Worm (Caenorhabditis elegans) whole organism, late embryonic: ENCODE data around the gene hcf-1.

Experiments
- C08G9.2 ChIP-seq: sonication (generic microtip); optimal IDR thresholded peaks from 2 replicates; lab custom pipeline; 2016; ENCODE audit warnings: mild to moderate bottlenecking, missing genetic modification characterization, moderate library complexity, missing compliant biosample characterization
- C38D4.7 ChIP-seq: fragments of 200-800 bp; sonication (Bioruptor generic); optimal IDR thresholded peaks from 2 replicates; lab custom pipeline; 2018; ENCODE audit warnings: mild to moderate bottlenecking, missing genetic modification characterization, moderate library complexity, missing compliant biosample characterization
- F13H6.1 ChIP-seq: sonication (generic microtip); optimal IDR thresholded peaks from 2 replicates; lab custom pipeline; 2016; ENCODE audit warnings: missing genetic modification characterization, missing compliant biosample characterization
- K02D7.2 ChIP-seq: sonication (generic microtip); optimal IDR thresholded peaks from 2 replicates; lab custom pipeline; 2017; ENCODE audit warnings: mild to moderate bottlenecking, missing genetic modification characterization, missing compliant biosample characterization
- K09A11.1 ChIP-seq: sonication (generic microtip); optimal IDR thresholded peaks from 2 replicates; lab custom pipeline; 2017; ENCODE audit warnings: antibody characterized with exemption, mild to moderate bottlenecking, missing genetic modification characterization, missing compliant biosample characterization; ENCODE audit not compliant: insufficient read depth
- ahr-1 ChIP-seq: sonication (generic microtip); optimal IDR thresholded peaks from 2 replicates; lab custom pipeline; 2016; ENCODE audit warnings: missing genetic modification characterization, missing compliant biosample characterization
- ama-1 ChIP-seq: fragments of 150-350 bp; optimal IDR thresholded peaks from 2 replicates; lab custom pipeline; 2014
- ceh-18 ChIP-seq: sonication (generic microtip); optimal IDR thresholded peaks from 2 replicates; lab custom pipeline; 2016; ENCODE audit warnings: missing genetic modification characterization, missing compliant biosample characterization
- ceh-19 ChIP-seq: fragments of 200-800 bp; sonication (Bioruptor generic); optimal IDR thresholded peaks from 2 replicates; lab custom pipeline; 2018; ENCODE audit warnings: mild to moderate bottlenecking, missing genetic modification characterization, missing compliant biosample characterization
- ceh-2 ChIP-seq: sonication (generic microtip); optimal IDR thresholded peaks from 2 replicates; lab custom pipeline; 2016; ENCODE audit warnings: missing genotype, missing genetic modification characterization, missing compliant biosample characterization
- ceh-24 ChIP-seq: sonication (generic microtip); optimal IDR thresholded peaks from 2 replicates; lab custom pipeline; 2016; ENCODE audit warnings: mild to moderate bottlenecking, missing genetic modification characterization, missing compliant biosample characterization
- ceh-34 ChIP-seq: sonication (generic microtip); optimal IDR thresholded peaks from 2 replicates; lab custom pipeline; 2016; ENCODE audit warnings: mild to moderate bottlenecking, missing genetic modification characterization, missing compliant biosample characterization
- ceh-45 ChIP-seq: fragments of 200-800 bp; sonication (Bioruptor generic); IDR thresholded peaks from 2 replicates; pipeline ENCODE4 v1.3.6; 2022; ENCODE audit warnings: missing genetic modification reagents, missing genetic modification characterization, missing compliant biosample characterization
- che-1 ChIP-seq: sonication (generic microtip); optimal IDR thresholded peaks from 2 replicates; lab custom pipeline; 2016; ENCODE audit warnings: mild to moderate bottlenecking, missing genetic modification characterization, missing compliant biosample characterization
- dmd-4 ChIP-seq: sonication (generic microtip); optimal IDR thresholded peaks from 2 replicates; lab custom pipeline; 2016; ENCODE audit warnings: borderline replicate concordance, missing genetic modification characterization, missing compliant biosample characterization
- dve-1 ChIP-seq: sonication (generic microtip); optimal IDR thresholded peaks from 2 replicates; lab custom pipeline; 2017; ENCODE audit warnings: antibody characterized with exemption, mild to moderate bottlenecking, missing genetic modification characterization, missing compliant biosample characterization
- elt-2 ChIP-seq: sonication (generic microtip); optimal IDR thresholded peaks from 2 replicates; lab custom pipeline; 2016; ENCODE audit warnings: missing genetic modification reagents, missing genetic modification characterization, missing compliant biosample characterization
- fax-1 ChIP-seq: sonication (generic microtip); optimal IDR thresholded peaks from 2 replicates; lab custom pipeline; 2016; ENCODE audit warnings: missing genotype, missing genetic modification characterization, missing compliant biosample characterization
- fkh-10 ChIP-seq: fragments of 150-350 bp; optimal IDR thresholded peaks from 2 replicates; lab custom pipeline; 2014; ENCODE audit warnings: missing biosample characterization, missing genetic modification reagents, missing genetic modification characterization
- gmeb-2 ChIP-seq: sonication (generic microtip); optimal IDR thresholded peaks from 2 replicates; lab custom pipeline; 2016; ENCODE audit warnings: missing genetic modification characterization, inconsistent platforms, missing compliant biosample characterization
- hlh-13 ChIP-seq: fragments of 200-800 bp; sonication (Bioruptor generic); optimal IDR thresholded peaks from 2 replicates; lab custom pipeline; 2018; ENCODE audit warnings: mild to moderate bottlenecking, missing genetic modification characterization, missing compliant biosample characterization
- hlh-6 ChIP-seq: sonication (generic microtip); optimal IDR thresholded peaks from 2 replicates; lab custom pipeline; 2016; ENCODE audit warnings: missing genotype, missing genetic modification characterization, missing compliant biosample characterization
- hlh-8 ChIP-seq: sonication (generic microtip); optimal IDR thresholded peaks from 2 replicates; lab custom pipeline; 2016; ENCODE audit warnings: missing genotype, missing genetic modification characterization, missing compliant biosample characterization
- mec-3 ChIP-seq: sonication (generic microtip); optimal IDR thresholded peaks from 2 replicates; lab custom pipeline; 2016; ENCODE audit warnings: borderline replicate concordance, missing genetic modification characterization, missing compliant biosample characterization
- nfya-1 ChIP-seq: sonication (generic microtip); optimal IDR thresholded peaks from 2 replicates; lab custom pipeline; 2017; ENCODE audit warnings: missing genetic modification characterization, mild to moderate bottlenecking, missing compliant biosample characterization, antibody characterized with exemption, moderate library complexity
- npax-4 ChIP-seq: sonication (generic microtip); optimal IDR thresholded peaks from 2 replicates; lab custom pipeline; 2016; ENCODE audit warnings: missing genetic modification characterization, missing compliant biosample characterization
- pat-9 ChIP-seq: fragments of 200-800 bp; sonication (Bioruptor generic); optimal IDR thresholded peaks from 2 replicates; lab custom pipeline; 2018; ENCODE audit warnings: mild to moderate bottlenecking, missing genetic modification characterization, moderate library complexity, missing compliant biosample characterization
- pros-1 ChIP-seq: fragments of 150-350 bp; optimal IDR thresholded peaks from 2 replicates; lab custom pipeline; 2014; ENCODE audit warnings: missing biosample characterization, missing genetic modification reagents, missing genetic modification characterization
- ref-2 ChIP-seq: sonication (generic microtip); optimal IDR thresholded peaks from 2 replicates; lab custom pipeline; 2016; ENCODE audit warnings: missing genetic modification characterization, missing compliant biosample characterization
- rnt-1 ChIP-seq: sonication (generic microtip); optimal IDR thresholded peaks from 2 replicates; lab custom pipeline; 2016; ENCODE audit warnings: missing genetic modification characterization, missing compliant biosample characterization
- sdc-2 ChIP-seq: sonication (generic microtip); optimal IDR thresholded peaks from 2 replicates; lab custom pipeline; 2016; ENCODE audit warnings: missing genotype, missing genetic modification characterization, missing compliant biosample characterization
- syd-9 ChIP-seq: sonication (generic microtip); optimal IDR thresholded peaks from 2 replicates; lab custom pipeline; 2016; ENCODE audit warnings: mild to moderate bottlenecking, missing genetic modification characterization, moderate library complexity, missing compliant biosample characterization
- unc-3 ChIP-seq, 2 experiments: fragments of 200-800 bp in 1 of 2; sonication (Bioruptor generic) in 1 of 2; sonication (generic microtip) in 1 of 2; conservative IDR thresholded peaks in 1 of 2; optimal IDR thresholded peaks in 1 of 2; 2 replicates each; pipeline versions ENCODE4 v1.3.6 to Lab custom; 2016 to 2022; ENCODE audit warnings: missing compliant biosample characterization in 2 of 2, missing genetic modification characterization in 2 of 2, missing genetic modification reagents in 1 of 2
- unc-55 ChIP-seq: sonication (generic microtip); optimal IDR thresholded peaks from 2 replicates; lab custom pipeline; 2017; ENCODE audit warnings: missing biosample characterization, missing genetic modification reagents, missing genetic modification characterization

Gene hcf-1

DNA sequence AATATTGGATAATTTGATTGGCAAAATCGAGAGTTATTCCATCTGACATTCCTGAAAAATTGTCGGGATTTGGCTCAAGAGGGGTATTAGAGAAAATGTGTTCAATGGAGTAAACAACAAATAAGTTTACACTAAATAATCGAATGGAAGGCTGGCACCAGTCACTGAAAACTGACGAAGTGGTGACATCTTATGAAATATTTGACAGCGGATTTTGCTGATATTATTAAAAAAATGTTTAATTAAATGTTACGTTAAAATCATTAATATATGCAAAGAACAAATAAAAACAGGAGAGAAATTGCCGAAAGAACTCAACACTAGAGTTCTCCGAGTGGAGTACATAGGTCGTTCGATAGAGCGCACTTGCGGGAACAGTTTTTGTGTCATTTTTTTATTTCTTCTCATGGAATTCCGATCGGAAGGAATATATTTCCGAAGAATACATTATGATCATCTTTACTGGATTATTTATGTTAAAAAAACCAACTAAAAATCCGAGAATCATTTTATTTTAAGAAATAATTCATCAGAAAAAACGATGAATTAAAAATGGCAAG, 11.5 kb upstream of the hcf-1 start, which contains the start of gene tag-322:
Gene tag-322 (minus strand): TSS at position 51 of the 560 bp plus-strand sequence.
- no peak for TF ChIP-seq fkh-10 (GFP tag; lab: Kevin White, UChicago)
- peak; percentile 1 for TF ChIP-seq unc-55 (GFP tag; lab: Kevin White, UChicago)
- peak; percentile 31 for TF ChIP-seq nfya-1 (tag; lab: Kevin White, UChicago)

DNA sequence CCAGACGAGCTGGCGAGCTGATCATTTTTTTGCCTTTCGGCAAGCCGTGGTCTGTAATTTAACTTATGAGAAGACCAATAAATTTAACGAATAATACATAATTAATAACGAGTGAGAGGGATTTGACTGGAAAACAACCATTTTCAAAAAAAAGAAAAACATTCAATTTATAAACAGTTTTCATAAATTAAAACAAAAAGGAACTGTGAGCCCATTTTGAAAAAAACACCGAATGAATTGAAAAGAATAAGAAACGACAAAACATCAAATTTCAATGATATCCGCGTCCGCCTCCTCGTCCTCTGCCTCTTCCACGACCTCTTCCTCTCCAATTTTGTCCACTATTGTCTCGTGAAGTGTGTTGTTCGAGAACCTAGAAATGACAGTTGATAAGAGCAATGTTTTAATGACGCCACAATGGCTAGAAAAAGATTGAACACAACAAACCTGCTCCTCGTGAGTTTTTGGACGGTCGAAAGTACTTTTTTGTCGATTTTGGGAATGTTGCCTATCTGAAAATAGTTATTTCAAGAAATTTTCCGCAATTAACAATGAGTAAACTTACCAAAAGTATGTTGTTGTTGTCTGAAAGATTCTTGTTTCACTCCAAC, 9.8 kb upstream of the hcf-1 start, which contains the start of gene tag-321:
Gene tag-321 (minus strand): TSS at position 51 of the 611 bp plus-strand sequence.
- TF ChIP-seq unc-3 (GFP tag; conservative IDR thresholded peaks at IDR 0.05; lab: Robert Waterston, UW) (no peak), unc-3 (tag; optimal IDR thresholded peaks at IDR 0.05; lab: Kevin White, UChicago) (no peak), C38D4.7 (GFP tag; lab: Kevin White, UChicago) (no peak), syd-9 (tag; lab: Kevin White, UChicago) (no peak), dve-1 (no peak), ceh-2 (tag; lab: Kevin White, UChicago) (no peak), hlh-6 (tag; lab: Kevin White, UChicago) (no peak), rnt-1 (tag; lab: Kevin White, UChicago) (no peak), npax-4 (tag; lab: Kevin White, UChicago) (no peak), ceh-19 (GFP tag; lab: Kevin White, UChicago) (no peak), ceh-45 (no peak), elt-2 (tag; lab: Kevin White, UChicago) (no peak), ahr-1 (tag; lab: Kevin White, UChicago) (no peak), ref-2 (tag; lab: Kevin White, UChicago) (no peak), K02D7.2 (no peak), K09A11.1 (tag; lab: Kevin White, UChicago) (no peak), unc-55 (GFP tag; lab: Kevin White, UChicago) (no peak), pat-9 (tag; lab: Kevin White, UChicago) (no peak), mec-3 (tag; lab: Kevin White, UChicago) (no peak), F13H6.1 (tag; lab: Kevin White, UChicago) (no peak)

DNA sequence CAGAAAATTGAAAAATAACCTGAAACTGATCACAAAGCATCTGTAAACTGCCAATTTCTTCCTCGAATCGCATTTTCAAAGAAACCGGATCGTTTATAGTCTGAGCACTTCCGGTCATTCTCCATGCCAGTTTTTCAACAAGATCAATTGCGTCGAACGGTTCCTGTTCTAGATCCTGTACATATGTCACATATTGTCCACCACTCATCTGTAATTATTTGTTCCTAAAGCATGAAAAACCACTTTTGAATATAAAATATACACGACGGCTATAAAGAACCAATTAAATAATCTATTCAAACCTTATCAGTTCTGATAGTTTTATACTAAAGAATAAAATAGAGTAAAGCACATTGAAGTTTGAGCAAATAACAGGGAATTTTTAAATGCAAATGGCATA, 8.2 kb upstream of the hcf-1 start, which contains the start of gene sec-10:
Gene sec-10 (minus strand): TSS at position 208 of the 400 bp plus-strand sequence.
- TF ChIP-seq hlh-8 (tag; lab: Kevin White, UChicago) (no peak), elt-2 (tag; lab: Kevin White, UChicago) (no peak), gmeb-2 (tag; lab: Kevin White, UChicago) (no peak)

DNA sequence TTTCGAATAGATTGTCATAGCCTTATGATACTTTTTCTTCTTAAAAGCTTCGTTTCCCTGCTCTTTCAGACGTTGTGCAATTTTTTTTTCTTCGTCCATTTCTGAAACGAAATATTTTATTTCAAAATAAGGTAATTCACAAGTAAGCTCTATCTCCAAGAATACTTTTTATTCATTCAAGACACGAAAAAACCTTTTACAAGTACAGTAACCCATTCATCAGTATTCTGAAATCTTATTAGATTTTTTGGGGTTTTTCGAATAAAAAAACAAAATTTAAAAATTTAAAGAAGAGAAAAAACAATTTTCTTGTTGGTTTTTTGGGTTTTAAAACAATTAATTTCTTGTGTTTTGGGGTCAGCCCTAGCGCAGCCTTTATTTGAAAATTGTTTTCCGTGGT, 4.8 kb upstream of the hcf-1 start, which contains the start of gene rpap-3:
Gene rpap-3 (minus strand): TSS at position 101 of the 400 bp plus-strand sequence.
- no peak for TF ChIP-seq ceh-34 (tag; lab: Kevin White, UChicago)
- TF ChIP-seq C08G9.2 (tag; lab: Kevin White, UChicago): no peak
- TF ChIP-seq che-1 (tag; lab: Kevin White, UChicago): no peak
- no peak for TF ChIP-seq ceh-18 (tag; lab: Kevin White, UChicago)
- TF ChIP-seq fkh-10 (GFP tag; lab: Kevin White, UChicago): no peak
- no peak for TF ChIP-seq K09A11.1 (tag; lab: Kevin White, UChicago)
- no peak for TF ChIP-seq dmd-4 (tag; lab: Kevin White, UChicago)
- TF ChIP-seq pat-9 (tag; lab: Kevin White, UChicago): no peak
- no peak for TF ChIP-seq ceh-2 (tag; lab: Kevin White, UChicago)
- TF ChIP-seq fax-1: no peak
- no peak for TF ChIP-seq pros-1 (tag; lab: Kevin White, UChicago)
- no peak for TF ChIP-seq mec-3 (tag; lab: Kevin White, UChicago)
- TF ChIP-seq K02D7.2: no peak
- no peak for TF ChIP-seq npax-4 (tag; lab: Kevin White, UChicago)
- TF ChIP-seq sdc-2 (tag; lab: Kevin White, UChicago): no peak
- no peak for TF ChIP-seq ama-1 (lab: Kevin White, UChicago)
- no peak for TF ChIP-seq ceh-24
- no peak for TF ChIP-seq hlh-13 (GFP tag; lab: Kevin White, UChicago)
- TF ChIP-seq nfya-1 (tag; lab: Kevin White, UChicago): no peak
- TF ChIP-seq rnt-1 (tag; lab: Kevin White, UChicago): no peak
